Fruit fly (Drosophila melanogaster): ENCODE measurements around the gene comt.

comt gene

dm6 chrX:13211357-13212137 lies 47.3 kb upstream of the comt start, which contains the start of gene sno (continued):
- TF ChIP-seq CG11560 (tag; IDR thresholded peaks at IDR 0.05) (no peak), stc (GFP tag; IDR thresholded peaks at IDR 0.05) (no peak), Ravus (GFP tag; IDR thresholded peaks at IDR 0.05) (no peak), bsh (GFP tag; optimal IDR thresholded peaks at IDR 0.05) (peak in 1 of 2 experiments; percentile 3), CG10209 (GFP tag; optimal IDR thresholded peaks at IDR 0.05) (no peak), nmo (GFP tag; optimal IDR thresholded peaks at IDR 0.05) (peak; percentile 10), wdn (GFP tag; IDR thresholded peaks at IDR 0.05) (no peak), shn (GFP tag; optimal IDR thresholded peaks at IDR 0.05) (no peak), Mrtf (GFP tag; IDR thresholded peaks at IDR 0.05) (no peak), CG10959 (GFP tag; IDR thresholded peaks at IDR 0.05) (no peak), Taf1 (GFP tag; IDR thresholded peaks at IDR 0.05) (no peak), Nf-YB (GFP tag; optimal IDR thresholded peaks at IDR 0.05) (no peak), Xbp1 (GFP tag; optimal IDR thresholded peaks at IDR 0.05) (no peak), CHES-1-like (GFP tag; optimal IDR thresholded peaks at IDR 0.05) (no peak), Sry-δ (GFP tag; optimal IDR thresholded peaks at IDR 0.05) (peak; percentile 81), Atf-2 (GFP tag; optimal IDR thresholded peaks at IDR 0.05) (no peak), CG13123 (GFP tag; optimal IDR thresholded peaks at IDR 0.05) (no peak), CG3163 (GFP tag; optimal IDR thresholded peaks at IDR 0.05) (no peak), lbe (GFP tag; optimal IDR thresholded peaks at IDR 0.05) (no peak), CG12769 (tag; optimal IDR thresholded peaks at IDR 0.05) (no peak), ham (GFP tag; IDR thresholded peaks at IDR 0.05) (no peak), fd64A (GFP tag; optimal IDR thresholded peaks at IDR 0.05) (no peak), CG7556 (GFP tag; optimal IDR thresholded peaks at IDR 0.05) (no peak), CG6683 (GFP tag; optimal IDR thresholded peaks at IDR 0.05) (no peak), Blimp-1 (GFP tag; optimal IDR thresholded peaks at IDR 0.05) (no peak), Elba2 (GFP tag; optimal IDR thresholded peaks at IDR 0.05) (no peak), sd (tag; optimal IDR thresholded peaks at IDR 0.05) (peak; percentile 3), hb (GFP tag; IDR thresholded peaks at IDR 0.05; ENCODE audit: partially characterized antibody) (peak; percentile 72; the same call in 2 of the 3 replicates), Atf3 (GFP tag; optimal IDR thresholded peaks at IDR 0.05) (no peak), Six4 (GFP tag; optimal IDR thresholded peaks at IDR 0.05) (no peak), CG4820 (GFP tag; optimal IDR thresholded peaks at IDR 0.05) (no peak), CG1233 (GFP tag; optimal IDR thresholded peaks at IDR 0.05) (no peak), az2 (GFP tag; optimal IDR thresholded peaks at IDR 0.05) (no peak), gfzf (GFP tag; optimal IDR thresholded peaks at IDR 0.05) (peak; percentile 33), corto (GFP tag; optimal IDR thresholded peaks at IDR 0.05) (no peak), BEAF-32 (GFP tag; optimal IDR thresholded peaks at IDR 0.05) (peak; percentile 78), bbx (GFP tag; IDR thresholded peaks at IDR 0.05; ENCODE audit: partially characterized antibody) (peak; percentile 87), Oaz (GFP tag; IDR thresholded peaks at IDR 0.05) (no peak), CG10543 (GFP tag; optimal IDR thresholded peaks at IDR 0.05) (no peak), en (GFP tag; optimal IDR thresholded peaks at IDR 0.05) (no peak), NFAT (GFP tag; IDR thresholded peaks at IDR 0.05) (no peak; the same call in 1 of the 2 replicates), Gug (GFP tag; IDR thresholded peaks at IDR 0.05) (no peak), ems (GFP tag; optimal IDR thresholded peaks at IDR 0.05) (no peak), Fer3 (tag; optimal IDR thresholded peaks at IDR 0.05) (no peak), CG6175 (GFP tag; IDR thresholded peaks at IDR 0.05) (no peak), sim (GFP tag; IDR thresholded peaks at IDR 0.05) (no peak), p53 (GFP tag; optimal IDR thresholded peaks at IDR 0.05) (no peak), Jarid2 (GFP tag; optimal IDR thresholded peaks at IDR 0.05) (peak; percentile 78), Sox102F (GFP tag; optimal IDR thresholded peaks at IDR 0.05) (no peak), CG6272 (GFP tag; IDR thresholded peaks at IDR 0.05) (no peak)
